Fruit fly (Drosophila melanogaster) whole organism, embryonic: Measurements from ENCODE around the gene Taf6.

ENCODE experiments used
- Adf1 ChIP-seq: fragments of 200-800 bp; sonication (Bioruptor generic); IDR thresholded peaks from 2 replicates; pipeline ENCODE4 v1.3.6; 2022; ENCODE audit warnings: missing biosample characterization, missing genetic modification characterization
- CG10431 ChIP-seq: fragments of 200-800 bp; sonication (Bioruptor generic); optimal IDR thresholded peaks from 3 replicates; lab custom pipeline; 2018; ENCODE audit warnings: missing biosample characterization, mild to moderate bottlenecking, missing genetic modification characterization
- CG10654 ChIP-seq: fragments of 200-800 bp; sonication (Bioruptor generic); optimal IDR thresholded peaks from 2 replicates; lab custom pipeline; 2016; ENCODE audit warnings: missing biosample characterization, missing genetic modification characterization
- CG11398 ChIP-seq: fragments of 200-800 bp; sonication (Bioruptor generic); optimal IDR thresholded peaks from 2 replicates; lab custom pipeline; 2016; ENCODE audit warnings: missing biosample characterization, missing genetic modification characterization
- CG13775 ChIP-seq: fragments of 200-800 bp; sonication (Bioruptor generic); optimal IDR thresholded peaks from 3 replicates; lab custom pipeline; 2017; ENCODE audit warnings: missing biosample characterization, mild to moderate bottlenecking, missing genetic modification characterization
- CG15479 ChIP-seq: fragments of 200-800 bp; sonication (Bioruptor generic); optimal IDR thresholded peaks from 3 replicates; lab custom pipeline; 2019; ENCODE audit warnings: missing biosample characterization, mild to moderate bottlenecking, missing genetic modification characterization, moderate library complexity
- CG15601 ChIP-seq: fragments of 200-800 bp; sonication (Bioruptor generic); optimal IDR thresholded peaks from 3 replicates; lab custom pipeline; 2019; ENCODE audit warnings: missing biosample characterization, mild to moderate bottlenecking, missing genetic modification characterization, moderate library complexity
- CG1602 ChIP-seq: fragments of 200-800 bp; sonication (Bioruptor generic); optimal IDR thresholded peaks from 3 replicates; lab custom pipeline; 2016; ENCODE audit warnings: missing biosample characterization, missing genetic modification characterization
- CG1832 ChIP-seq: fragments of 200-800 bp; sonication (Bioruptor generic); optimal IDR thresholded peaks from 2 replicates; lab custom pipeline; 2017; ENCODE audit warnings: missing biosample characterization, mild to moderate bottlenecking, missing genetic modification characterization, inconsistent platforms
- CG2116 ChIP-seq: fragments of 200-800 bp; sonication (Bioruptor generic); optimal IDR thresholded peaks from 3 replicates; lab custom pipeline; 2018; ENCODE audit warnings: missing biosample characterization, mild to moderate bottlenecking, missing genetic modification characterization
- CG30020 ChIP-seq: fragments of 200-800 bp; optimal IDR thresholded peaks from 2 replicates; lab custom pipeline; 2019; ENCODE audit warnings: missing biosample characterization, mild to moderate bottlenecking, missing genetic modification characterization, moderate library complexity
- CG30403 ChIP-seq: fragments of 200-800 bp; sonication (Bioruptor generic); optimal IDR thresholded peaks from 3 replicates; lab custom pipeline; 2016; ENCODE audit warnings: missing biosample characterization, missing genetic modification characterization
- CG3065 ChIP-seq: fragments of 200-800 bp; sonication (Bioruptor generic); optimal IDR thresholded peaks from 2 replicates; lab custom pipeline; 2016; ENCODE audit warnings: missing biosample characterization, missing genetic modification characterization
- CG31388 ChIP-seq: fragments of 200-800 bp; sonication (Bioruptor generic); optimal IDR thresholded peaks from 2 replicates; lab custom pipeline; 2016; ENCODE audit warnings: missing biosample characterization, missing genetic modification characterization
- CG3407 ChIP-seq: fragments of 200-800 bp; sonication (Bioruptor generic); optimal IDR thresholded peaks from 2 replicates; lab custom pipeline; 2018; ENCODE audit warnings: missing biosample characterization, mild to moderate bottlenecking, missing genetic modification characterization
- CG43689 ChIP-seq: fragments of 200-800 bp; sonication (Bioruptor generic); IDR thresholded peaks from 2 replicates; pipeline ENCODE4 v1.3.6; 2022; ENCODE audit warnings: missing biosample characterization, missing genetic modification characterization
- CG5953 ChIP-seq: fragments of 200-800 bp; sonication (Bioruptor generic); IDR thresholded peaks from 2 replicates; pipeline ENCODE4 v1.3.6; 2022; ENCODE audit warnings: missing biosample characterization, missing genetic modification characterization
- CG7372 ChIP-seq: fragments of 200-800 bp; sonication (Bioruptor generic); IDR thresholded peaks from 2 replicates; pipeline ENCODE4 v1.3.6; 2022; ENCODE audit warnings: missing biosample characterization, missing genetic modification characterization
- CG7556 ChIP-seq: fragments of 200-800 bp; sonication (Bioruptor generic); optimal IDR thresholded peaks from 2 replicates; lab custom pipeline; 2017; ENCODE audit warnings: missing biosample characterization, mild to moderate bottlenecking, missing genetic modification characterization
- CG9215 ChIP-seq: fragments of 200-800 bp; sonication (Bioruptor generic); IDR thresholded peaks from 2 replicates; pipeline ENCODE4 v1.3.6; 2022; ENCODE audit warnings: missing biosample characterization, missing genetic modification characterization
- Camta ChIP-seq: fragments of 200-800 bp; sonication (Bioruptor generic); optimal IDR thresholded peaks from 2 replicates; lab custom pipeline; 2016; ENCODE audit warnings: missing biosample characterization, missing genetic modification characterization
- Fer2 ChIP-seq: fragments of 200-800 bp; sonication (Bioruptor generic); optimal IDR thresholded peaks from 2 replicates; lab custom pipeline; 2018; ENCODE audit warnings: missing biosample characterization, mild to moderate bottlenecking, missing genetic modification characterization, moderate library complexity
- HLH4C ChIP-seq: fragments of 200-800 bp; sonication (Bioruptor generic); IDR thresholded peaks from 3 replicates; pipeline ENCODE4 v1.3.6; 2022; ENCODE audit warnings: missing biosample characterization, missing genetic modification characterization; ENCODE audit not compliant: partially characterized antibody
- Hmr ChIP-seq: fragments of 200-800 bp; sonication (Bioruptor generic); optimal IDR thresholded peaks from 3 replicates; lab custom pipeline; 2017; ENCODE audit warnings: mild to moderate bottlenecking, missing biosample characterization, missing genetic modification reagents, missing genetic modification characterization
- Hr39 ChIP-seq: fragments of >200 bp; optimal IDR thresholded peaks from 2 replicates; lab custom pipeline; 2017
- Lpt ChIP-seq: fragments of >200 bp; optimal IDR thresholded peaks from 2 replicates; lab custom pipeline; 2018; ENCODE audit warnings: missing biosample characterization, missing genetic modification characterization
- MBD-R2 ChIP-seq: fragments of 200-800 bp; sonication (Bioruptor generic); IDR thresholded peaks from 2 replicates; pipeline ENCODE4 v1.3.6; 2022; ENCODE audit warnings: missing biosample characterization, missing genetic modification characterization
- Mes4 ChIP-seq: fragments of 200-800 bp; sonication (Bioruptor generic); optimal IDR thresholded peaks from 2 replicates; lab custom pipeline; 2016; ENCODE audit warnings: missing biosample characterization, missing genetic modification characterization
- Myb ChIP-seq: fragments of 200-800 bp; sonication (Bioruptor generic); optimal IDR thresholded peaks from 2 replicates; lab custom pipeline; 2016; ENCODE audit warnings: missing biosample characterization, missing genetic modification characterization
- NfI ChIP-seq: fragments of 200-800 bp; sonication (Bioruptor generic); optimal IDR thresholded peaks from 3 replicates; lab custom pipeline; 2018; ENCODE audit warnings: missing biosample characterization, mild to moderate bottlenecking, missing genetic modification characterization, moderate library complexity
- Side ChIP-seq: fragments of 200-800 bp; sonication (Bioruptor generic); optimal IDR thresholded peaks from 2 replicates; lab custom pipeline; 2016; ENCODE audit warnings: missing biosample characterization, missing genetic modification characterization
- Sry-β ChIP-seq: fragments of 200-800 bp; sonication (Bioruptor generic); optimal IDR thresholded peaks from 2 replicates; lab custom pipeline; 2018; ENCODE audit warnings: missing biosample characterization, mild to moderate bottlenecking, missing genetic modification characterization, moderate library complexity
- amos ChIP-seq: fragments of 200-800 bp; sonication (Bioruptor generic); IDR thresholded peaks from 2 replicates; pipeline ENCODE4 v1.3.6; 2022; ENCODE audit warnings: missing biosample characterization, missing genetic modification characterization; ENCODE audit not compliant: partially characterized antibody
- ap ChIP-seq: fragments of 200-800 bp; sonication (Bioruptor generic); IDR thresholded peaks from 2 replicates; pipeline ENCODE4 v1.3.6; 2022; ENCODE audit warnings: missing biosample characterization, missing genetic modification characterization
- crp ChIP-seq, 2 experiments: fragments of 200-800 bp; sonication (Bioruptor generic); optimal IDR thresholded peaks; 2 replicates in 1 of 2; 3 replicates in 1 of 2; lab custom pipeline; 2017; ENCODE audit warnings: missing biosample characterization in 2 of 2, missing genetic modification characterization in 2 of 2, mild to moderate bottlenecking in 1 of 2, moderate library complexity in 1 of 2
- danr ChIP-seq: fragments of 200-800 bp; sonication (Bioruptor generic); IDR thresholded peaks from 2 replicates; pipeline ENCODE4 v1.3.6; 2022; ENCODE audit warnings: missing biosample characterization, missing genetic modification characterization
- eve ChIP-seq, 2 experiments: fragments of >200 bp; optimal IDR thresholded peaks; 2 replicates each; lab custom pipeline; 2017; ENCODE audit warnings: missing biosample characterization in 2 of 2, missing genetic modification characterization in 2 of 2
- fd3F ChIP-seq: fragments of 200-800 bp; sonication (Bioruptor generic); optimal IDR thresholded peaks from 2 replicates; lab custom pipeline; 2018; ENCODE audit warnings: missing biosample characterization, mild to moderate bottlenecking, missing genetic modification characterization, moderate library complexity
- gt ChIP-seq: fragments of 200-800 bp; sonication (Bioruptor generic); IDR thresholded peaks from 2 replicates; pipeline ENCODE4 v1.3.6; 2022; ENCODE audit warnings: missing biosample characterization, missing genetic modification characterization
- knrl ChIP-seq: fragments of 200-800 bp; sonication (Bioruptor generic); IDR thresholded peaks from 3 replicates; pipeline ENCODE4 v1.3.6; 2022; ENCODE audit warnings: missing biosample characterization, missing genetic modification characterization; ENCODE audit not compliant: partially characterized antibody
- luna ChIP-seq: fragments of 200-800 bp; sonication (Bioruptor generic); optimal IDR thresholded peaks from 2 replicates; lab custom pipeline; 2016; ENCODE audit warnings: missing biosample characterization, missing genetic modification characterization
- maf-S ChIP-seq: fragments of 200-800 bp; sonication (Bioruptor generic); optimal IDR thresholded peaks from 2 replicates; lab custom pipeline; 2016; ENCODE audit warnings: missing biosample characterization, missing genetic modification characterization
- org-1 ChIP-seq: fragments of 200-800 bp; sonication (Bioruptor generic); optimal IDR thresholded peaks from 2 replicates; lab custom pipeline; 2017; ENCODE audit warnings: missing biosample characterization, missing genetic modification characterization
- pita ChIP-seq: fragments of 200-800 bp; sonication (Bioruptor generic); optimal IDR thresholded peaks from 2 replicates; lab custom pipeline; 2017; ENCODE audit warnings: missing biosample characterization, mild to moderate bottlenecking, missing genetic modification characterization
- pum ChIP-seq: fragments of 200-800 bp; sonication (Bioruptor generic); optimal IDR thresholded peaks from 2 replicates; lab custom pipeline; 2016; ENCODE audit warnings: missing biosample characterization, missing genetic modification characterization
- sd ChIP-seq: fragments of 200-800 bp; sonication (Bioruptor generic); optimal IDR thresholded peaks from 3 replicates; lab custom pipeline; 2018; ENCODE audit warnings: missing biosample characterization, mild to moderate bottlenecking, missing genetic modification characterization, moderate library complexity
- slou ChIP-seq: fragments of 200-800 bp; sonication (Bioruptor generic); optimal IDR thresholded peaks from 3 replicates; lab custom pipeline; 2016; ENCODE audit warnings: missing biosample characterization, missing genetic modification characterization
- stwl ChIP-seq: fragments of 200-800 bp; sonication (Bioruptor generic); optimal IDR thresholded peaks from 3 replicates; lab custom pipeline; 2018; ENCODE audit warnings: missing biosample characterization, mild to moderate bottlenecking, missing genetic modification characterization, moderate library complexity
- tna ChIP-seq: fragments of 200-800 bp; sonication (Bioruptor generic); IDR thresholded peaks from 2 replicates; pipeline ENCODE4 v1.3.6; 2022; ENCODE audit warnings: missing biosample characterization, missing genetic modification characterization; ENCODE audit not compliant: partially characterized antibody
- unpg ChIP-seq: fragments of 200-800 bp; sonication (Bioruptor generic); optimal IDR thresholded peaks from 3 replicates; lab custom pipeline; 2018; ENCODE audit warnings: missing biosample characterization, mild to moderate bottlenecking, missing genetic modification characterization, moderate library complexity

Gene Taf6

dm6 chr3L:19634788-19635448, 36.0 kb downstream of the Taf6 start (continued):
- TF ChIP-seq Mes4 (no peak), stwl (no peak), sd (peak; percentile 19), CG1832 (GFP tag; lab: Kevin White, UChicago) (peak; percentile 86), luna (no peak), HLH4C (GFP tag; lab: Robert Waterston, UW) (no peak), CG1602 (peak; percentile 47), MBD-R2 (GFP tag; lab: Robert Waterston, UW) (peak; percentile 26; the same call in 1 of the 2 replicates), CG30020 (tag; lab: Kevin White, UChicago) (no peak), pum (GFP tag; lab: Kevin White, UChicago) (no peak), CG13775 (GFP tag; lab: Kevin White, UChicago) (peak; percentile 30), CG10654 (GFP tag; lab: Kevin White, UChicago) (peak; percentile 63), CG11398 (GFP tag; lab: Kevin White, UChicago) (no peak), CG2116 (no peak), Sry-β (GFP tag; lab: Kevin White, UChicago) (no peak), Myb (no peak), Hr39 (no peak), Hmr (peak; percentile 82), CG15601 (tag; lab: Kevin White, UChicago) (peak; percentile 52), CG3407 (GFP tag; lab: Kevin White, UChicago) (no peak), maf-S (GFP tag; lab: Kevin White, UChicago) (no peak), NfI (GFP tag; lab: Kevin White, UChicago) (no peak), pita (no peak), CG43689 (no peak), amos (GFP tag; lab: Robert Waterston, UW) (no peak), CG7556 (GFP tag; lab: Kevin White, UChicago) (peak; percentile 84), org-1 (GFP tag; lab: Kevin White, UChicago) (peak; percentile 52), Camta (GFP tag; lab: Kevin White, UChicago) (peak; percentile 38), CG9215 (GFP tag; lab: Robert Waterston, UW) (no peak; the same call in 1 of the 2 replicates), CG3065 (GFP tag; lab: Kevin White, UChicago) (no peak), ap (GFP tag; lab: Robert Waterston, UW) (no peak; the same call in 1 of the 2 replicates), Adf1 (peak; percentile 74), knrl (GFP tag; lab: Robert Waterston, UW) (no peak), CG5953 (GFP tag; lab: Robert Waterston, UW) (no peak), danr (peak; percentile 23; the same call in 1 of the 2 replicates), CG15479 (GFP tag; lab: Kevin White, UChicago) (no peak), crp (GFP tag; optimal IDR thresholded peaks at IDR 0.05; lab: Kevin White, UChicago) (no peak), Side (GFP tag; lab: Kevin White, UChicago) (no peak), slou (peak; percentile 70), tna (GFP tag; lab: Robert Waterston, UW) (no peak), CG10431 (GFP tag; lab: Kevin White, UChicago) (no peak), CG31388 (GFP tag; lab: Kevin White, UChicago) (no peak), CG7372 (GFP tag; lab: Robert Waterston, UW) (peak; percentile 72), Lpt (GFP tag; lab: Kevin White, UChicago) (no peak), eve (GFP tag; optimal IDR thresholded peaks at IDR 0.05; lab: Kevin White, UChicago) (peak in 1 of 2 experiments; percentile 71), Fer2 (peak; percentile 79), unpg (peak; percentile 83), CG30403 (peak; percentile 78), fd3F (GFP tag; lab: Kevin White, UChicago) (peak; percentile 62), gt (GFP tag; lab: Robert Waterston, UW) (no peak)
